Fruit fly (Drosophila melanogaster) whole organism, pupa: ENCODE results near the gene ush.

Experiments used
- CG13204 ChIP-seq: fragments of 200-800 bp; sonication (Bioruptor generic); optimal IDR thresholded peaks from 2 replicates; lab custom pipeline; 2018; ENCODE audit warnings: missing biosample characterization, mild to moderate bottlenecking, missing genetic modification characterization, moderate library complexity
- CG4496 ChIP-seq: fragments of 200-800 bp; sonication (Bioruptor generic); IDR thresholded peaks from 3 replicates; pipeline ENCODE4 v1.3.6; 2022; ENCODE audit warnings: missing biosample characterization, missing genetic modification characterization
- CG8159 ChIP-seq: fragments of 200-800 bp; sonication (Bioruptor generic); optimal IDR thresholded peaks from 3 replicates; lab custom pipeline; 2018; ENCODE audit warnings: missing biosample characterization, mild to moderate bottlenecking, missing genetic modification characterization, moderate library complexity
- CG8301 ChIP-seq: fragments of 200-800 bp; sonication (Bioruptor generic); optimal IDR thresholded peaks from 2 replicates; lab custom pipeline; 2018; ENCODE audit warnings: missing biosample characterization, mild to moderate bottlenecking, missing genetic modification characterization
- Pif1B ChIP-seq: fragments of 200-800 bp; sonication (Bioruptor generic); optimal IDR thresholded peaks from 3 replicates; lab custom pipeline; 2016; ENCODE audit warnings: missing biosample characterization, missing genetic modification characterization
- Snoo ChIP-seq: fragments of 200-800 bp; sonication (Bioruptor generic); optimal IDR thresholded peaks from 3 replicates; lab custom pipeline; 2017; ENCODE audit warnings: missing biosample characterization, mild to moderate bottlenecking, missing genetic modification characterization, inconsistent platforms

DNA sequence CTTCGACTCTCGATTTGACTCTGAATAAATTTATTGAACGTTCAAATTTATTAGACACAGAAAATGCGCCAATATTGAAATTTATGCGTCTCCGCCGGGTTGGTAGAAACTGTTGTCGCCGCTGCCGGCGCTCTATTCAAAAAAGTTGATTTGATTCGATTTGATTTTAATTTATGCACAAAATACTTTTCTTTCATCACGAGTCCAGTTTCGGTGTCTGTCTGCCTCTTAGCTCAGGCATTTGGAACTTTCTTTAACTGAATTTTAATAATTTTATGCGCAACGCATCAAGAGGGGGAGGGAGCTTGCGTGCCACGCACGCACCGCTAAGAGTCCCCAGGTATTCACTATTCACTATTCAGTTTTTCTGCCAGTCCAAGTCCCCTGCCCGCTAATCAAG is 38.5 kb upstream of the ush start:
- TF ChIP-seq CG13204 (no peak), Pif1B (GFP tag; lab: Kevin White, UChicago) (no peak), Snoo (no peak), CG8159 (tag; lab: Kevin White, UChicago) (no peak), CG4496 (no peak), CG8301 (tag; lab: Kevin White, UChicago) (no peak)
